Worm (Caenorhabditis elegans) whole organism, young adult: ENCODE measurements around the gene C36C5.14.
A peak's percentile ranks its signal among the peaks of the same experiment; 100 is the strongest.

Experiments
- B0019.2 ChIP-seq: fragments of 200-800 bp; sonication (Bioruptor generic); conservative IDR thresholded peaks from 2 replicates; pipeline ENCODE4 v1.3.6; 2022; ENCODE audit warnings: missing genetic modification reagents, missing genetic modification characterization, missing compliant biosample characterization
- F49E8.2 ChIP-seq: sonication (generic microtip); optimal IDR thresholded peaks from 3 replicates; lab custom pipeline; 2017; ENCODE audit warnings: missing genetic modification characterization, mild to moderate bottlenecking, missing compliant biosample characterization, antibody characterized with exemption, moderate library complexity; ENCODE audit not compliant: insufficient read depth
- F52B5.7 ChIP-seq: sonication (generic microtip); optimal IDR thresholded peaks from 2 replicates; lab custom pipeline; 2016; ENCODE audit warnings: mild to moderate bottlenecking, missing genetic modification characterization, missing compliant biosample characterization
- K12H6.12 ChIP-seq: fragments of 200-800 bp; sonication (Bioruptor generic); optimal IDR thresholded peaks from 2 replicates; lab custom pipeline; 2018; ENCODE audit warnings: mild to moderate bottlenecking, missing genetic modification characterization, missing compliant biosample characterization
- akir-1 ChIP-seq: fragments of 200-800 bp; sonication (Bioruptor generic); optimal IDR thresholded peaks from 2 replicates; lab custom pipeline; 2018; ENCODE audit warnings: mild to moderate bottlenecking, missing genetic modification characterization, moderate library complexity, missing compliant biosample characterization
- athp-1 ChIP-seq: sonication (generic microtip); optimal IDR thresholded peaks from 2 replicates; lab custom pipeline; 2017; ENCODE audit warnings: mild to moderate bottlenecking, missing genetic modification characterization, missing compliant biosample characterization
- attf-6 ChIP-seq: fragments of 200-800 bp; sonication (Bioruptor generic); IDR thresholded peaks from 2 replicates; pipeline ENCODE4 v1.3.6; 2022; ENCODE audit warnings: missing genetic modification reagents, missing genetic modification characterization, missing compliant biosample characterization
- chd-7 ChIP-seq: sonication (generic microtip); optimal IDR thresholded peaks from 2 replicates; lab custom pipeline; 2016; ENCODE audit warnings: mild to moderate bottlenecking, missing genetic modification characterization, moderate library complexity, missing compliant biosample characterization
- dox-1 ChIP-seq: fragments of 200-800 bp; sonication (Bioruptor generic); IDR thresholded peaks from 2 replicates; pipeline ENCODE4 v1.3.6; 2022; ENCODE audit warnings: missing genetic modification reagents, missing genetic modification characterization, missing compliant biosample characterization
- efl-1 ChIP-seq: fragments of 150-350 bp; optimal IDR thresholded peaks from 2 replicates; lab custom pipeline; 2014; ENCODE audit warnings: missing biosample characterization, missing genetic modification reagents, missing genetic modification characterization
- lin-26 ChIP-seq: fragments of 200-800 bp; sonication (Bioruptor generic); IDR thresholded peaks from 2 replicates; pipeline ENCODE4 v1.3.6; 2022; ENCODE audit warnings: missing genetic modification reagents, missing genetic modification characterization, missing compliant biosample characterization
- lin-54 ChIP-seq: fragments of 200-800 bp; sonication (Bioruptor generic); optimal IDR thresholded peaks from 2 replicates; lab custom pipeline; 2018; ENCODE audit warnings: mild to moderate bottlenecking, missing genetic modification characterization, missing compliant biosample characterization
- mcd-1 ChIP-seq: fragments of 200-800 bp; sonication (Bioruptor generic); IDR thresholded peaks from 2 replicates; pipeline ENCODE4 v1.3.6; 2022; ENCODE audit warnings: missing genetic modification reagents, missing genetic modification characterization, missing compliant biosample characterization
- nfya-2 ChIP-seq: fragments of 200-800 bp; sonication (Bioruptor generic); IDR thresholded peaks from 2 replicates; pipeline ENCODE4 v1.3.6; 2022; ENCODE audit warnings: missing genetic modification reagents, missing genetic modification characterization, missing compliant biosample characterization
- nhr-27 ChIP-seq: fragments of 200-800 bp; sonication (Bioruptor generic); optimal IDR thresholded peaks from 2 replicates; lab custom pipeline; 2018; ENCODE audit warnings: mild to moderate bottlenecking, missing genetic modification characterization, moderate library complexity, missing compliant biosample characterization
- nhr-80 ChIP-seq: sonication (generic microtip); optimal IDR thresholded peaks from 2 replicates; lab custom pipeline; 2016; ENCODE audit warnings: missing genetic modification characterization, missing compliant biosample characterization
- nhr-90 ChIP-seq: sonication (generic microtip); optimal IDR thresholded peaks from 2 replicates; lab custom pipeline; 2016; ENCODE audit warnings: missing genotype, mild to moderate bottlenecking, missing genetic modification characterization, missing compliant biosample characterization
- rec-8 ChIP-seq, 2 experiments: sonication (generic microtip); optimal IDR thresholded peaks; 2 replicates each; lab custom pipeline; 2016; ENCODE audit warnings: mild to moderate bottlenecking in 2 of 2, missing genetic modification characterization in 2 of 2, missing genetic modification reagents in 2 of 2, missing genotype in 2 of 2, missing biosample characterization in 1 of 2, missing compliant biosample characterization in 1 of 2, moderate library complexity in 1 of 2
- sdz-38 ChIP-seq: sonication (generic microtip); optimal IDR thresholded peaks from 2 replicates; lab custom pipeline; 2016; ENCODE audit warnings: missing genotype, missing genetic modification characterization, missing compliant biosample characterization
- snpc-3.4 ChIP-seq: sonication (generic microtip); optimal IDR thresholded peaks from 2 replicates; lab custom pipeline; 2017; ENCODE audit warnings: missing genetic modification characterization, mild to moderate bottlenecking, missing compliant biosample characterization, antibody characterized with exemption, moderate library complexity, missing genotype, missing genetic modification reagents
- sptf-2 ChIP-seq: fragments of 200-800 bp; sonication (Bioruptor generic); optimal IDR thresholded peaks from 2 replicates; lab custom pipeline; 2018; ENCODE audit warnings: mild to moderate bottlenecking, missing genetic modification characterization, missing compliant biosample characterization
- ztf-26 ChIP-seq: sonication (generic microtip); optimal IDR thresholded peaks from 2 replicates; lab custom pipeline; 2017; ENCODE audit warnings: missing genetic modification characterization, missing compliant biosample characterization

Gene C36C5.14

ce11 chrV:3121743-3122142 is 43.6 kb downstream of the C36C5.14 start, which contains the start of gene srt-56:
Gene srt-56, minus strand, starts transcription at chrV:3121843.
- TF ChIP-seq F49E8.2 (tag; lab: Kevin White, UChicago) = no peak
- TF ChIP-seq sdz-38 (tag; lab: Kevin White, UChicago) = no peak
- no peak for TF ChIP-seq sptf-2
- TF ChIP-seq snpc-3.4 (tag; lab: Kevin White, UChicago) = no peak
- no peak for TF ChIP-seq efl-1
- no peak for TF ChIP-seq nhr-27

ce11 chrV:3119185-3119584 is 46.2 kb downstream of the C36C5.14 start:
- 0 out of 2 replicates have a peak, but pooled peaks have one; percentile 34 for TF ChIP-seq dox-1
- TF ChIP-seq B0019.2 (GFP tag; lab: Robert Waterston, UW) = no peak
- peak; percentile 50 for TF ChIP-seq nhr-80 (tag; lab: Kevin White, UChicago)
- TF ChIP-seq, all 124 proteins: peak for 2

ce11 chrV:3118167-3118566 is 47.2 kb downstream of the C36C5.14 start, which contains the start of gene clec-210:
Gene clec-210, plus strand, starts transcription at chrV:3118377.
- TF ChIP-seq akir-1 (GFP tag; lab: Kevin White, UChicago) (no peak), ztf-26 (tag; lab: Kevin White, UChicago) (no peak), nhr-80 (tag; lab: Kevin White, UChicago) (peak; percentile 33)

- TF ChIP-seq lin-54 (GFP tag; lab: Kevin White, UChicago) (no peak), K12H6.12 (tag; lab: Kevin White, UChicago) (no peak), mcd-1 (GFP tag; lab: Robert Waterston, UW) (no peak), chd-7 (tag; lab: Kevin White, UChicago) (no peak), lin-26 (GFP tag; lab: Robert Waterston, UW) (no peak), nfya-2 (GFP tag; lab: Robert Waterston, UW) (no peak), attf-6 (no peak), athp-1 (tag; lab: Kevin White, UChicago) (no peak), rec-8 (tag; optimal IDR thresholded peaks at IDR 0.05; lab: Kevin White, UChicago) (no peak), F52B5.7 (no peak), nhr-90 (tag; lab: Kevin White, UChicago) (no peak)
Measured at ce11 chrV:3114973-3115372, 50.4 kb downstream of the C36C5.14 start, which contains the start of gene Y73C8C.3. Gene Y73C8C.3, plus strand, starts transcription at chrV:3115273.
